Fruit fly (Drosophila melanogaster) whole organism, embryonic: ENCODE measurements around the gene CG13449.

Source experiments
- CG16779 ChIP-seq: fragments of 200-800 bp; sonication (Bioruptor generic); IDR thresholded peaks from 2 replicates; pipeline ENCODE4 v1.3.6; 2022; ENCODE audit warnings: missing biosample characterization, missing genetic modification characterization
- CG17568 ChIP-seq: fragments of 200-800 bp; sonication (Bioruptor generic); optimal IDR thresholded peaks from 2 replicates; lab custom pipeline; 2018; ENCODE audit warnings: missing biosample characterization, mild to moderate bottlenecking, missing genetic modification characterization, moderate library complexity
- CG17802 ChIP-seq: fragments of 200-800 bp; sonication (Bioruptor generic); optimal IDR thresholded peaks from 2 replicates; lab custom pipeline; 2018; ENCODE audit warnings: missing biosample characterization, mild to moderate bottlenecking, missing genetic modification characterization, moderate library complexity
- CG3281 ChIP-seq: fragments of 200-800 bp; sonication (Bioruptor generic); optimal IDR thresholded peaks from 3 replicates; lab custom pipeline; 2017; ENCODE audit warnings: missing biosample characterization, mild to moderate bottlenecking, missing genetic modification characterization
- Hmx ChIP-seq: fragments of 200-800 bp; sonication (Bioruptor generic); optimal IDR thresholded peaks from 2 replicates; lab custom pipeline; 2016; ENCODE audit warnings: missing biosample characterization, missing genetic modification characterization
- Hr39 ChIP-seq: fragments of >200 bp; optimal IDR thresholded peaks from 2 replicates; lab custom pipeline; 2017
- ato ChIP-seq: fragments of 200-800 bp; sonication (Bioruptor generic); IDR thresholded peaks from 2 replicates; pipeline ENCODE4 v1.3.6; 2022; ENCODE audit warnings: missing biosample characterization, missing genetic modification characterization; ENCODE audit not compliant: partially characterized antibody
- bowl ChIP-seq: fragments of 200-800 bp; sonication (Bioruptor generic); IDR thresholded peaks from 2 replicates; pipeline ENCODE4 v1.3.6; 2022; ENCODE audit warnings: missing biosample characterization, missing genetic modification characterization
- crp ChIP-seq, 2 experiments: fragments of 200-800 bp; sonication (Bioruptor generic); optimal IDR thresholded peaks; 2 replicates in 1 of 2; 3 replicates in 1 of 2; lab custom pipeline; 2017; ENCODE audit warnings: missing biosample characterization in 2 of 2, missing genetic modification characterization in 2 of 2, mild to moderate bottlenecking in 1 of 2, moderate library complexity in 1 of 2
- lab ChIP-seq: fragments of 200-800 bp; sonication (Bioruptor generic); optimal IDR thresholded peaks from 3 replicates; lab custom pipeline; 2017; ENCODE audit warnings: missing biosample characterization, missing genetic modification characterization, mild to moderate bottlenecking, moderate library complexity, missing genetic modification reagents
- psq ChIP-seq: fragments of 200-800 bp; sonication (Bioruptor generic); optimal IDR thresholded peaks from 2 replicates; lab custom pipeline; 2017; ENCODE audit warnings: missing biosample characterization, missing genetic modification characterization
- vnd ChIP-seq: fragments of 200-800 bp; sonication (Bioruptor generic); IDR thresholded peaks from 3 replicates; pipeline ENCODE4 v1.3.6; 2022; ENCODE audit warnings: missing biosample characterization, missing genetic modification characterization; ENCODE audit not compliant: partially characterized antibody

- TF ChIP-seq vnd (GFP tag; lab: Robert Waterston, UW) (no peak), bowl (GFP tag; lab: Robert Waterston, UW) (no peak), Hmx (GFP tag; lab: Kevin White, UChicago) (no peak), CG17568 (GFP tag; lab: Kevin White, UChicago) (no peak), CG3281 (GFP tag; lab: Kevin White, UChicago) (no peak), lab (GFP tag; lab: Kevin White, UChicago) (no peak), crp (GFP tag; optimal IDR thresholded peaks at IDR 0.05; lab: Kevin White, UChicago) (no peak), Hr39 (lab: Kevin White, UChicago) (no peak), psq (no peak), CG17802 (tag; lab: Kevin White, UChicago) (no peak), CG16779 (no peak), ato (GFP tag; lab: Robert Waterston, UW) (no peak)
Measured at dm6 chr3L:15637618-15638017, 25.0 kb upstream of the CG13449 start.
